Worm (Caenorhabditis elegans): ENCODE results near the gene sphk-1.

The sphk-1 gene

ce11 chrII:8716231-8716878, 14.9 kb upstream of the sphk-1 start, which contains the start of the genes cyn-11 and T01B7.5 (continued):
- TF ChIP-seq pbrm-1 (GFP tag; IDR thresholded peaks at IDR 0.05) (no peak), somi-1 (GFP tag; optimal IDR thresholded peaks at IDR 0.05) (no peak), hlh-26 (GFP tag; conservative IDR thresholded peaks at IDR 0.05) (no peak), athp-1 (tag; optimal IDR thresholded peaks at IDR 0.05) (no peak), lir-1 (GFP tag; conservative IDR thresholded peaks at IDR 0.05) (no peak), ceh-79 (tag; optimal IDR thresholded peaks at IDR 0.05) (no peak), lin-54 (GFP tag; optimal IDR thresholded peaks at IDR 0.05) (no peak), D2030.7 (GFP tag; IDR thresholded peaks at IDR 0.05) (no peak), efl-1 (GFP tag; optimal IDR thresholded peaks at IDR 0.05) (peak; percentile 46)

- TF ChIP-seq pbrm-1 (GFP tag; IDR thresholded peaks at IDR 0.05) (no peak), egl-18 (GFP tag; IDR thresholded peaks at IDR 0.05) (no peak), nfya-1 (tag; optimal IDR thresholded peaks at IDR 0.05; ENCODE audit: borderline replicate concordance, insufficient read depth) (no peak), let-526 (GFP tag; IDR thresholded peaks at IDR 0.05) (no peak), somi-1 (GFP tag; optimal IDR thresholded peaks at IDR 0.05) (no peak), Y67H2A.10 (GFP tag; conservative IDR thresholded peaks at IDR 0.05) (no peak), B0261.1 (tag; optimal IDR thresholded peaks at IDR 0.05) (no peak), ceh-40 (GFP tag; IDR thresholded peaks at IDR 0.05) (no peak), ceh-100 (GFP tag; IDR thresholded peaks at IDR 0.05) (no peak), ztf-25 (GFP tag; IDR thresholded peaks at IDR 0.05) (no peak), lin-26 (GFP tag; IDR thresholded peaks at IDR 0.05) (no peak), Y95B8A.8 (GFP tag; IDR thresholded peaks at IDR 0.05) (no peak), tbp1 (GFP tag; optimal IDR thresholded peaks at IDR 0.05) (no peak)
These were observed 13.5 kb upstream of the sphk-1 start, which contains the start of the genes rab-21 and T01B7.13 for ce11 chrII:8714913-8715447. Gene rab-21, minus strand, starts transcription at chrII:8715013. Gene T01B7.13, plus strand, starts transcription at chrII:8715397.

ce11 chrII:8710317-8710716, 8.8 kb upstream of the sphk-1 start, which contains the start of gene srg-15:
Gene srg-15, minus strand, starts transcription at chrII:8710417.
- no peak for TF ChIP-seq aptf-3 (GFP tag; IDR thresholded peaks at IDR 0.05)
- no peak for TF ChIP-seq akir-1 (GFP tag; optimal IDR thresholded peaks at IDR 0.05)
- TF ChIP-seq rec-8 (tag; optimal IDR thresholded peaks at IDR 0.05), result no peak
- TF ChIP-seq B0336.3 (GFP tag; IDR thresholded peaks at IDR 0.05), result no peak
- TF ChIP-seq lin-26 (GFP tag; IDR thresholded peaks at IDR 0.05), result no peak
- no peak for TF ChIP-seq lin-35 (GFP tag; optimal IDR thresholded peaks at IDR 0.05)
- no peak for TF ChIP-seq gei-17 (GFP tag; optimal IDR thresholded peaks at IDR 0.05)
- no peak for TF ChIP-seq egl-18 (GFP tag; IDR thresholded peaks at IDR 0.05)
- no peak for TF ChIP-seq xnd-1 (tag; optimal IDR thresholded peaks at IDR 0.05)

- TF ChIP-seq somi-1 (GFP tag; optimal IDR thresholded peaks at IDR 0.05) (peak; percentile 49), tbx-9 (tag; optimal IDR thresholded peaks at IDR 0.05; ENCODE audit: borderline replicate concordance) (no peak), attf-6 (GFP tag; IDR thresholded peaks at IDR 0.05) (no peak), rpc-1 (optimal IDR thresholded peaks at IDR 0.05) (no peak), rpc-1 (tag; optimal IDR thresholded peaks at IDR 0.05) (no peak)
These were observed 5.6 kb upstream of the sphk-1 start, which contains the start of gene cup-16 for ce11 chrII:8707024-8707423. Gene cup-16, plus strand, starts transcription at chrII:8707155.

ce11 chrII:8704413-8704874, 3.0 kb upstream of the sphk-1 start, which contains the start of gene prx-5:
Gene prx-5, plus strand, starts transcription at chrII:8704824.
- TF ChIP-seq ceh-40 (GFP tag; IDR thresholded peaks at IDR 0.05) (no peak), nhr-80 (tag; optimal IDR thresholded peaks at IDR 0.05) (peak; percentile 16)
